Fruit fly (Drosophila melanogaster) whole organism, pupa: Measurements from ENCODE around the gene Qtzl.
"Not testable (repeated sequence)": the region's sequence is repeated elsewhere in the genome, so short reads cannot be mapped to it uniquely, and the experiment has no call there.

ENCODE experiments used
- CG15710 ChIP-seq: fragments of 200-800 bp; sonication (Bioruptor generic); optimal IDR thresholded peaks from 2 replicates; lab custom pipeline; 2018; ENCODE audit warnings: missing biosample characterization, mild to moderate bottlenecking, missing genetic modification characterization, moderate library complexity
- CG8301 ChIP-seq: fragments of 200-800 bp; sonication (Bioruptor generic); optimal IDR thresholded peaks from 2 replicates; lab custom pipeline; 2018; ENCODE audit warnings: missing biosample characterization, mild to moderate bottlenecking, missing genetic modification characterization
- D1 ChIP-seq: fragments of 200-800 bp; sonication (Bioruptor generic); optimal IDR thresholded peaks from 2 replicates; lab custom pipeline; 2018; ENCODE audit warnings: missing biosample characterization, mild to moderate bottlenecking, missing genetic modification characterization, moderate library complexity
- EcR ChIP-seq: fragments of 200-800 bp; sonication (Bioruptor generic); optimal IDR thresholded peaks from 3 replicates; lab custom pipeline; 2019; ENCODE audit warnings: missing biosample characterization, missing genetic modification characterization, mild to moderate bottlenecking, moderate library complexity, missing genetic modification reagents
- gl ChIP-seq: fragments of 200-800 bp; sonication (Bioruptor generic); optimal IDR thresholded peaks from 2 replicates; lab custom pipeline; 2018; ENCODE audit warnings: missing biosample characterization, mild to moderate bottlenecking, missing genetic modification characterization

- TF ChIP-seq CG8301 (tag; lab: Kevin White, UChicago); CG15710 (tag; lab: Kevin White, UChicago); D1; gl; EcR: not testable (repeated sequence)
Observed at dm6 chr2L:11999240-11999704, 3.7 kb downstream of the Qtzl start, which contains the start of the genes CG18787 and Nfs1.
